Fruit fly (Drosophila melanogaster): ENCODE data around the gene CG14691.

The CG14691 gene

dm6 chr3R:10761980-10762379, 6.5 kb upstream of the CG14691 start:
- peak; percentile 65; the same call in 2 of the 3 replicates for TF ChIP-seq CG4496 (GFP tag; IDR thresholded peaks at IDR 0.05)
- no peak for TF ChIP-seq CG9948 (tag; optimal IDR thresholded peaks at IDR 0.05)
- 0 out of 2 replicates have a peak, but pooled peaks have one; percentile 21 for TF ChIP-seq Ets98B (GFP tag; IDR thresholded peaks at IDR 0.05)
- peak; percentile 62; the same call in 1 of the 2 replicates for TF ChIP-seq CG32121 (GFP tag; IDR thresholded peaks at IDR 0.05)

- peak; percentile 66; the same call in 2 of the 3 replicates for TF ChIP-seq CG4496 (GFP tag; IDR thresholded peaks at IDR 0.05)
- TF ChIP-seq CG9948 (tag; optimal IDR thresholded peaks at IDR 0.05): no peak
- TF ChIP-seq Ets98B (GFP tag; IDR thresholded peaks at IDR 0.05): peak; percentile 44
- 0 out of 2 replicates have a peak, but pooled peaks have one; percentile 26 for TF ChIP-seq rn (GFP tag; IDR thresholded peaks at IDR 0.05)
- TF ChIP-seq CG17806 (tag; optimal IDR thresholded peaks at IDR 0.05): no peak
- TF ChIP-seq EcR (GFP tag; optimal IDR thresholded peaks at IDR 0.05): no peak
- no peak for TF ChIP-seq Pif1B (GFP tag; optimal IDR thresholded peaks at IDR 0.05)
- peak; percentile 67 for TF ChIP-seq CG32121 (GFP tag; IDR thresholded peaks at IDR 0.05)
Measured at dm6 chr3R:10760966-10761855, 5.8 kb upstream of the CG14691 start, which contains the start of the genes MED7 and Cap-H2. Gene MED7, minus strand, starts transcription at chr3R:10761032. Gene Cap-H2, plus strand, starts transcription at chr3R:10761310.

DNA sequence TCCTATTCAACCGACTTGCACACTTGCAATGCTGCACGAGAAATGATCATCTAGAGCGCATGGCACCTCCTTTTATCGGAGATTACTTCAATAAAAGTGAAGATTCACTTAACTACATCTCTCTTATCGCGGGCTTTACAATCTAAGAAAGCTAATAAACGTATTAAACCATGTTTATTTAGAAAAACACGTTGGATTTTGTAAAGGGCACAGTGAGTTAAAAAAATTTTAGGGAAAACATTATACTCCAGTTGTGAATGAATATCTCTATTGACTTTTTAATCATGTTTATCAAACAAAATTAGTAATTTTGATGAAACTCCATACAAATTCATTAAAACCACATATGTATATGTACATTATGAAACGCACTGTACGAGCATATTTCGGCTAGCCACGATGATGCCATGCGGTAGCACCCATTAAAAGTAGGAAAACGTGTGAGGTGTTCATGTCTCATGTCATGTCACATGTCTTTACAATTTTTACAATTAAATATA, 4.0 kb upstream of the CG14691 start, which contains the start of gene CG31272:
Gene CG31272 (minus strand): TSS at position 51 of the 500 bp plus-strand sequence.
- TF ChIP-seq CG34367 (tag; optimal IDR thresholded peaks at IDR 0.05) (no peak), CG15710 (tag; optimal IDR thresholded peaks at IDR 0.05) (no peak), CG32121 (GFP tag; IDR thresholded peaks at IDR 0.05) (no peak), CG8159 (tag; optimal IDR thresholded peaks at IDR 0.05) (no peak), D1 (tag; optimal IDR thresholded peaks at IDR 0.05) (no peak), fd96Ca (GFP tag; IDR thresholded peaks at IDR 0.05) (no peak), Ets98B (GFP tag; IDR thresholded peaks at IDR 0.05) (no peak), CG12605 (GFP tag; IDR thresholded peaks at IDR 0.05) (no peak), CG4496 (GFP tag; IDR thresholded peaks at IDR 0.05) (no peak), CG9948 (tag; optimal IDR thresholded peaks at IDR 0.05) (no peak), CG8301 (tag; optimal IDR thresholded peaks at IDR 0.05) (no peak), Snoo (tag; optimal IDR thresholded peaks at IDR 0.05) (no peak), CG17806 (tag; optimal IDR thresholded peaks at IDR 0.05) (no peak), Pif1B (GFP tag; optimal IDR thresholded peaks at IDR 0.05) (no peak), rn (GFP tag; IDR thresholded peaks at IDR 0.05) (no peak), CG14655 (GFP tag; optimal IDR thresholded peaks at IDR 0.05) (no peak), CG10348 (GFP tag; IDR thresholded peaks at IDR 0.05) (no peak), gl (tag; optimal IDR thresholded peaks at IDR 0.05) (no peak), Pif1A (GFP tag; optimal IDR thresholded peaks at IDR 0.05) (no peak), EcR (GFP tag; optimal IDR thresholded peaks at IDR 0.05) (no peak)

DNA sequence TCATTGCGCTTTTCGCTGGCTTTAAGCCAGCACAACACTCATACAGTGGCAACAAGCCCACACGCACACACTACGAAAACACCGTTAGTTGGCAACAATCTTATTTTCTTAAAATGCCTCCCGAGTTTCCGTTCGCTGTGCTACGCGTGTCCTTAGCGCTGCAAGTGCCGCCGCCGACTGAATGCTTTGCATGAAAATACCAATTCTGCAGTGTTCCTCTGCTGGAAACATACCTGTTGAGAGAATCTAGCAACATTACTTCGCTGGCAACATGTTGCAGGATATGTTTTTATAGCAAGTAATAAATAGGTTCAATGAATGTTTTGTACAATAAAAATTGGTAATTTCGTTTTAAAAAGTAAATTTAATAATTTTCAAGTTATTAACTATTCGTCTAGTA, 4.4 kb downstream of the CG14691 start, which contains the start of gene TkR86C:
Gene TkR86C (minus strand): TSS at position 168 of the 400 bp plus-strand sequence.
- no peak for TF ChIP-seq Ets98B (GFP tag; IDR thresholded peaks at IDR 0.05)
- TF ChIP-seq CG8301 (tag; optimal IDR thresholded peaks at IDR 0.05): no peak
- no peak for TF ChIP-seq D1 (tag; optimal IDR thresholded peaks at IDR 0.05)
- TF ChIP-seq Pif1A (GFP tag; optimal IDR thresholded peaks at IDR 0.05): no peak
- no peak for TF ChIP-seq CG9948 (tag; optimal IDR thresholded peaks at IDR 0.05)
- TF ChIP-seq CG34367 (tag; optimal IDR thresholded peaks at IDR 0.05): no peak
- no peak for TF ChIP-seq CG8159 (tag; optimal IDR thresholded peaks at IDR 0.05)
- no peak for TF ChIP-seq CG13204 (GFP tag; optimal IDR thresholded peaks at IDR 0.05)
- no peak for TF ChIP-seq CG12605 (GFP tag; IDR thresholded peaks at IDR 0.05)
- no peak for TF ChIP-seq fd96Ca (GFP tag; IDR thresholded peaks at IDR 0.05)
- no peak for TF ChIP-seq Pif1B (GFP tag; optimal IDR thresholded peaks at IDR 0.05)
- TF ChIP-seq CG15710 (tag; optimal IDR thresholded peaks at IDR 0.05): no peak
- TF ChIP-seq CG17806 (tag; optimal IDR thresholded peaks at IDR 0.05): no peak
- no peak for TF ChIP-seq CG32121 (GFP tag; IDR thresholded peaks at IDR 0.05)
- no peak for TF ChIP-seq rn (GFP tag; IDR thresholded peaks at IDR 0.05)
- no peak for TF ChIP-seq CG10348 (GFP tag; IDR thresholded peaks at IDR 0.05)

- TF ChIP-seq fd96Ca (GFP tag; IDR thresholded peaks at IDR 0.05) (0 out of 3 replicates have a peak, but pooled peaks have one; percentile 19), CG9948 (tag; optimal IDR thresholded peaks at IDR 0.05) (no peak), Pif1B (GFP tag; optimal IDR thresholded peaks at IDR 0.05) (no peak), Pif1A (GFP tag; optimal IDR thresholded peaks at IDR 0.05) (no peak), rn (GFP tag; IDR thresholded peaks at IDR 0.05) (no peak)
Measured at dm6 chr3R:10747650-10748049, 7.8 kb downstream of the CG14691 start.

DNA sequence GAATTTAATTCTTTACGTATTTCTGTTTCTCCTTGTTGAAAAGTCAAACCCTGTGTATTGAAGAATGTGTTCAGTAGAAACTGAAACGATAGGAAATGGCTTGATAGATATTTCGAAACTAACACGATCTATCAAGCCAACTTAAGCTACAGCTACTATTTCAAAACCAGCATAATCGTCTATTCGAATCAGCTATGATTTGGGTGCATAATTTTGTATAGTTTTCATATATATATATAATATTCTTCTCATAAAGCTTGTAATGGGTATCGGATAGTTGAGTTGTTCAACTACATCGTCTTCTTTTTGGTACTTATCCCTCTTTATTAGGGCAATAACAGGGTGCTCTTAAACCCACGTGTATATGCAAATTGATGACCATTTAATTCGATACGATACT, 19.6 kb downstream of the CG14691 start, which contains the start of gene tomboy20:
Gene tomboy20 (minus strand): TSS at position 101 of the 400 bp plus-strand sequence.
- TF ChIP-seq CG32121 (GFP tag; IDR thresholded peaks at IDR 0.05) (no peak), CG34367 (tag; optimal IDR thresholded peaks at IDR 0.05) (no peak), CG9948 (tag; optimal IDR thresholded peaks at IDR 0.05) (no peak), CG10348 (GFP tag; IDR thresholded peaks at IDR 0.05) (no peak), CG15710 (tag; optimal IDR thresholded peaks at IDR 0.05) (no peak), CG14655 (GFP tag; optimal IDR thresholded peaks at IDR 0.05) (no peak), Ets98B (GFP tag; IDR thresholded peaks at IDR 0.05) (no peak), Snoo (tag; optimal IDR thresholded peaks at IDR 0.05) (no peak), CG8159 (tag; optimal IDR thresholded peaks at IDR 0.05) (no peak), CG4496 (GFP tag; IDR thresholded peaks at IDR 0.05) (no peak), CG13204 (GFP tag; optimal IDR thresholded peaks at IDR 0.05) (no peak), Pif1A (GFP tag; optimal IDR thresholded peaks at IDR 0.05) (no peak), CG8301 (tag; optimal IDR thresholded peaks at IDR 0.05) (no peak), Pif1B (GFP tag; optimal IDR thresholded peaks at IDR 0.05) (no peak)
